Worm (Caenorhabditis elegans): ENCODE data around the gene nex-3.

The nex-3 gene

ce11 chrIII:4491164-4492144, 49.6 kb downstream of the nex-3 start (continued):
- TF ChIP-seq chd-7 (tag; optimal IDR thresholded peaks at IDR 0.05) (peak; percentile 28), F10E7.11 (tag; optimal IDR thresholded peaks at IDR 0.05) (peak; percentile 10), lin-40 (tag; optimal IDR thresholded peaks at IDR 0.05) (peak; percentile 48), B0035.1 (tag; optimal IDR thresholded peaks at IDR 0.05) (no peak), mes-4 (tag; optimal IDR thresholded peaks at IDR 0.05) (peak; percentile 28), hlh-26 (GFP tag; conservative IDR thresholded peaks at IDR 0.05) (no peak), tbx-9 (tag; optimal IDR thresholded peaks at IDR 0.05; ENCODE audit: borderline replicate concordance) (peak; percentile 54), madf-10 (tag; optimal IDR thresholded peaks at IDR 0.05) (peak; percentile 28), B0336.3 (GFP tag; IDR thresholded peaks at IDR 0.05) (peak; percentile 95), ZK185.1 (tag; optimal IDR thresholded peaks at IDR 0.05; ENCODE audit: poor library complexity, severe bottlenecking) (peak; percentile 66), lin-54 (GFP tag; optimal IDR thresholded peaks at IDR 0.05) (peak; percentile 82), fkh-3 (tag; optimal IDR thresholded peaks at IDR 0.05) (peak; percentile 67), C17E4.6 (GFP tag; IDR thresholded peaks at IDR 0.05) (no peak; the same call in 1 of the 2 replicates), Y95B8A.8 (GFP tag; IDR thresholded peaks at IDR 0.05) (peak; percentile 87), ceh-91 (GFP tag; IDR thresholded peaks at IDR 0.05) (peak; percentile 57), cebp-2 (GFP tag; IDR thresholded peaks at IDR 0.05) (peak; percentile 9; the same call in 1 of the 2 replicates), athp-1 (tag; optimal IDR thresholded peaks at IDR 0.05) (peak; percentile 92), K12H6.12 (tag; optimal IDR thresholded peaks at IDR 0.05) (peak; percentile 48), lir-1 (GFP tag; conservative IDR thresholded peaks at IDR 0.05) (no peak; the same call in 1 of the 2 replicates)

ce11 chrIII:4493008-4493777, 51.3 kb downstream of the nex-3 start:
- TF ChIP-seq atf-7 (tag; optimal IDR thresholded peaks at IDR 0.05) (peak; percentile 71), hmg-1.2 (GFP tag; IDR thresholded peaks at IDR 0.05) (0 out of 2 replicates have a peak, but pooled peaks have one; percentile 8), dpff-1 (tag; optimal IDR thresholded peaks at IDR 0.05) (no peak), ZK185.1 (tag; optimal IDR thresholded peaks at IDR 0.05; ENCODE audit: poor library complexity, severe bottlenecking) (peak; percentile 37), nhr-80 (tag; optimal IDR thresholded peaks at IDR 0.05) (peak; percentile 72), snpc-4 (GFP tag; optimal IDR thresholded peaks at IDR 0.05) (no peak), snpc-4 (tag; optimal IDR thresholded peaks at IDR 0.05) (peak in 1 of 4 experiments; percentile 13), efl-1 (GFP tag; optimal IDR thresholded peaks at IDR 0.05) (no peak), sptf-2 (GFP tag; optimal IDR thresholded peaks at IDR 0.05) (no peak)
